Worm (Caenorhabditis elegans) whole organism, L2 larva: Measurements from ENCODE around the gene T24E12.10.

ENCODE experiments used
- C34F6.9 ChIP-seq: fragments of 150-350 bp; optimal IDR thresholded peaks from 2 replicates; lab custom pipeline; 2014; ENCODE audit warnings: missing biosample characterization, missing genetic modification characterization
- F13H6.1 ChIP-seq: sonication (generic microtip); optimal IDR thresholded peaks from 2 replicates; lab custom pipeline; 2016; ENCODE audit warnings: missing genetic modification characterization, missing compliant biosample characterization
- R02D3.7 ChIP-seq: fragments of 150-350 bp; optimal IDR thresholded peaks from 2 replicates; lab custom pipeline; 2014; ENCODE audit warnings: missing biosample characterization, missing genetic modification characterization
- Y55F3AM.14 ChIP-seq: fragments of 200-800 bp; sonication (Bioruptor generic); optimal IDR thresholded peaks from 2 replicates; lab custom pipeline; 2018; ENCODE audit warnings: mild to moderate bottlenecking, missing genetic modification characterization, missing compliant biosample characterization
- ZK546.5 ChIP-seq: sonication (generic microtip); optimal IDR thresholded peaks from 2 replicates; lab custom pipeline; 2017; ENCODE audit warnings: missing biosample characterization, missing genetic modification characterization
- alr-1 ChIP-seq: fragments of 150-350 bp; optimal IDR thresholded peaks from 2 replicates; lab custom pipeline; 2014; ENCODE audit warnings: missing biosample characterization, missing genetic modification characterization
- aly-2 ChIP-seq: fragments of 150-350 bp; optimal IDR thresholded peaks from 2 replicates; lab custom pipeline; 2014; ENCODE audit warnings: missing biosample characterization, missing genetic modification characterization
- ama-1 ChIP-seq: fragments of 150-350 bp; optimal IDR thresholded peaks from 2 replicates; lab custom pipeline; 2018; ENCODE audit warnings: inconsistent platforms
- blmp-1 ChIP-seq: sonication (generic microtip); optimal IDR thresholded peaks from 2 replicates; lab custom pipeline; 2017; ENCODE audit warnings: missing genetic modification characterization, mild to moderate bottlenecking, missing compliant biosample characterization, antibody characterized with exemption, moderate library complexity; ENCODE audit not compliant: insufficient read depth
- ceh-16 ChIP-seq: fragments of 150-350 bp; optimal IDR thresholded peaks from 2 replicates; lab custom pipeline; 2014; ENCODE audit warnings: missing biosample characterization, missing genetic modification characterization
- ceh-82 ChIP-seq: fragments of 150-350 bp; optimal IDR thresholded peaks from 2 replicates; lab custom pipeline; 2014; ENCODE audit warnings: missing biosample characterization, missing genetic modification characterization
- crh-2 ChIP-seq: sonication (generic microtip); optimal IDR thresholded peaks from 2 replicates; lab custom pipeline; 2017; ENCODE audit warnings: missing biosample characterization, missing genetic modification characterization
- dmd-4 ChIP-seq: sonication (generic microtip); optimal IDR thresholded peaks from 2 replicates; lab custom pipeline; 2017; ENCODE audit warnings: missing biosample characterization, missing genetic modification characterization
- egl-27 ChIP-seq: sonication (generic microtip); optimal IDR thresholded peaks from 3 replicates; lab custom pipeline; 2017; ENCODE audit warnings: missing biosample characterization, missing genetic modification reagents, missing genetic modification characterization
- elt-1 ChIP-seq: fragments of 150-350 bp; optimal IDR thresholded peaks from 2 replicates; lab custom pipeline; 2014; ENCODE audit warnings: missing biosample characterization, missing genetic modification characterization
- elt-3 ChIP-seq: sonication (generic microtip); optimal IDR thresholded peaks from 2 replicates; lab custom pipeline; 2017; ENCODE audit warnings: missing biosample characterization, missing genetic modification characterization
- fos-1 ChIP-seq: fragments of 150-350 bp; optimal IDR thresholded peaks from 2 replicates; lab custom pipeline; 2014; ENCODE audit warnings: missing biosample characterization, missing genetic modification characterization
- gmeb-1 ChIP-seq: fragments of 150-350 bp; optimal IDR thresholded peaks from 2 replicates; lab custom pipeline; 2014; ENCODE audit warnings: missing biosample characterization, missing genetic modification characterization
- lin-11 ChIP-seq: fragments of 150-350 bp; sonication (generic microtip); optimal IDR thresholded peaks from 2 replicates; lab custom pipeline; 2014; ENCODE audit warnings: missing biosample characterization, missing genetic modification characterization, inconsistent platforms, mixed read lengths
- lin-13 ChIP-seq: fragments of 150-350 bp; optimal IDR thresholded peaks from 2 replicates; lab custom pipeline; 2014; ENCODE audit warnings: missing biosample characterization, missing genetic modification reagents, missing genetic modification characterization
- lin-39 ChIP-seq: fragments of 150-350 bp; optimal IDR thresholded peaks from 2 replicates; lab custom pipeline; 2014; ENCODE audit warnings: missing biosample characterization, missing genetic modification reagents, missing genetic modification characterization
- lsy-2 ChIP-seq, 2 experiments: fragments of 150-350 bp in 1 of 2; sonication (generic microtip) in 1 of 2; optimal IDR thresholded peaks; 2 replicates each; lab custom pipeline; 2014 to 2017; ENCODE audit warnings: missing biosample characterization in 2 of 2, missing genetic modification characterization in 2 of 2
- mab-5 ChIP-seq: fragments of 150-350 bp; optimal IDR thresholded peaks from 2 replicates; lab custom pipeline; 2014; ENCODE audit warnings: missing biosample characterization, missing genetic modification characterization
- mbf-1 ChIP-seq: sonication (generic microtip); optimal IDR thresholded peaks from 2 replicates; lab custom pipeline; 2017; ENCODE audit warnings: missing biosample characterization, missing genetic modification characterization
- mdl-1 ChIP-seq, 2 experiments: fragments of 150-350 bp in 1 of 2; sonication (generic microtip) in 1 of 2; optimal IDR thresholded peaks; 2 replicates each; lab custom pipeline; 2017; ENCODE audit warnings: missing biosample characterization in 2 of 2, missing genetic modification characterization in 2 of 2
- nhr-10 ChIP-seq: sonication (generic microtip); optimal IDR thresholded peaks from 2 replicates; lab custom pipeline; 2017; ENCODE audit warnings: missing biosample characterization, missing genetic modification characterization
- nhr-11 ChIP-seq: fragments of 150-350 bp; optimal IDR thresholded peaks from 2 replicates; lab custom pipeline; 2014; ENCODE audit warnings: missing biosample characterization, missing genetic modification characterization
- nhr-12 ChIP-seq: fragments of 150-350 bp; optimal IDR thresholded peaks from 2 replicates; lab custom pipeline; 2014; ENCODE audit warnings: missing biosample characterization, missing genetic modification characterization
- nhr-129 ChIP-seq: fragments of 150-350 bp; optimal IDR thresholded peaks from 2 replicates; lab custom pipeline; 2014; ENCODE audit warnings: missing biosample characterization, missing genetic modification characterization
- nhr-21 ChIP-seq: fragments of 150-350 bp; optimal IDR thresholded peaks from 2 replicates; lab custom pipeline; 2014; ENCODE audit warnings: missing biosample characterization, missing genetic modification characterization
- nhr-23 ChIP-seq: fragments of 150-350 bp; optimal IDR thresholded peaks from 2 replicates; lab custom pipeline; 2014; ENCODE audit warnings: missing biosample characterization, missing genetic modification reagents, missing genetic modification characterization
- nhr-237 ChIP-seq: fragments of 150-350 bp; optimal IDR thresholded peaks from 2 replicates; lab custom pipeline; 2014; ENCODE audit warnings: missing biosample characterization, missing genetic modification characterization
- nhr-25 ChIP-seq: fragments of 150-350 bp; sonication (generic microtip); optimal IDR thresholded peaks from 3 replicates; lab custom pipeline; 2014; ENCODE audit warnings: missing biosample characterization, missing genetic modification characterization
- nhr-6 ChIP-seq: fragments of 150-350 bp; optimal IDR thresholded peaks from 2 replicates; lab custom pipeline; 2014; ENCODE audit warnings: missing biosample characterization, missing genetic modification characterization
- nhr-77 ChIP-seq: fragments of 150-350 bp; optimal IDR thresholded peaks from 2 replicates; lab custom pipeline; 2014; ENCODE audit warnings: missing biosample characterization, missing genetic modification characterization
- peb-1 ChIP-seq: fragments of 150-350 bp; optimal IDR thresholded peaks from 2 replicates; lab custom pipeline; 2014; ENCODE audit warnings: missing biosample characterization, missing genetic modification characterization
- sem-4 ChIP-seq: fragments of 150-350 bp; optimal IDR thresholded peaks from 2 replicates; lab custom pipeline; 2014; ENCODE audit warnings: missing biosample characterization, missing genetic modification reagents, missing genetic modification characterization
- skn-1 ChIP-seq: sonication (generic microtip); optimal IDR thresholded peaks from 2 replicates; lab custom pipeline; 2017; ENCODE audit warnings: missing biosample characterization, missing genetic modification characterization
- sma-3 ChIP-seq: sonication (generic microtip); optimal IDR thresholded peaks from 2 replicates; lab custom pipeline; 2016; ENCODE audit warnings: missing genetic modification reagents, missing genetic modification characterization, missing compliant biosample characterization
- sma-9 ChIP-seq, 2 experiments: fragments of 150-350 bp in 1 of 2; sonication (generic microtip) in 1 of 2; optimal IDR thresholded peaks; 2 replicates each; lab custom pipeline; 2014 to 2016; ENCODE audit warnings: missing genetic modification characterization in 2 of 2, mild to moderate bottlenecking in 1 of 2, missing biosample characterization in 1 of 2, missing compliant biosample characterization in 1 of 2, missing genetic modification reagents in 1 of 2, moderate library complexity in 1 of 2
- snpc-4 ChIP-seq: fragments of 150-350 bp; optimal IDR thresholded peaks from 2 replicates; lab custom pipeline; 2014; ENCODE audit warnings: missing biosample characterization, missing genetic modification characterization
- unc-39 ChIP-seq: fragments of 150-350 bp; optimal IDR thresholded peaks from 2 replicates; lab custom pipeline; 2014; ENCODE audit warnings: missing biosample characterization, missing genetic modification characterization
- unc-55 ChIP-seq: fragments of 150-350 bp; sonication (generic microtip); optimal IDR thresholded peaks from 3 replicates; lab custom pipeline; 2014; ENCODE audit warnings: missing biosample characterization, missing genetic modification reagents, missing genetic modification characterization
- unc-62 ChIP-seq: fragments of 150-350 bp; optimal IDR thresholded peaks from 2 replicates; lab custom pipeline; 2014; ENCODE audit warnings: missing biosample characterization, missing genetic modification reagents, missing genetic modification characterization
- zag-1 ChIP-seq: fragments of 150-350 bp; optimal IDR thresholded peaks from 2 replicates; lab custom pipeline; 2014; ENCODE audit warnings: missing biosample characterization, missing genetic modification characterization
- ztf-1 ChIP-seq: fragments of 200-800 bp; sonication (Bioruptor generic); conservative IDR thresholded peaks from 2 replicates; pipeline ENCODE4 v1.3.6; 2022; ENCODE audit warnings: missing genetic modification characterization, missing compliant biosample characterization
- ztf-11 ChIP-seq: sonication (generic microtip); optimal IDR thresholded peaks from 2 replicates; lab custom pipeline; 2017; ENCODE audit warnings: missing biosample characterization, missing genetic modification characterization
- ztf-4 ChIP-seq: fragments of 150-350 bp; optimal IDR thresholded peaks from 2 replicates; lab custom pipeline; 2014; ENCODE audit warnings: missing biosample characterization, missing genetic modification characterization

T24E12.10 gene

ce11 chrII:3808643-3809042 is 35.6 kb upstream of the T24E12.10 start:
- no peak for TF ChIP-seq ztf-11 (tag; lab: Kevin White, UChicago)

- TF ChIP-seq sem-4 (peak; percentile 74), ztf-4 (tag; lab: Kevin White, UChicago) (no peak), alr-1 (tag; lab: Kevin White, UChicago) (no peak), mab-5 (tag; lab: Kevin White, UChicago) (peak; percentile 39), aly-2 (tag; lab: Kevin White, UChicago) (no peak), zag-1 (tag; lab: Kevin White, UChicago) (peak; percentile 9), fos-1 (tag; lab: Kevin White, UChicago) (no peak), nhr-129 (tag; lab: Kevin White, UChicago) (peak; percentile 65), C34F6.9 (tag; lab: Kevin White, UChicago) (peak; percentile 67), blmp-1 (tag; lab: Kevin White, UChicago) (no peak), sma-3 (GFP tag; lab: Kevin White, UChicago) (peak; percentile 82), gmeb-1 (tag; lab: Kevin White, UChicago) (peak; percentile 95), dmd-4 (no peak), unc-55 (GFP tag; lab: Kevin White, UChicago) (peak; percentile 87), crh-2 (tag; lab: Kevin White, UChicago) (peak; percentile 83), lsy-2 (tag; optimal IDR thresholded peaks at IDR 0.05; lab: Kevin White, UChicago) (peak; percentile 69 to 88), mdl-1 (tag; optimal IDR thresholded peaks at IDR 0.05; lab: Kevin White, UChicago) (no peak), lin-13 (peak; percentile 84), F13H6.1 (tag; lab: Kevin White, UChicago) (peak; percentile 75), lin-39 (tag; lab: Kevin White, UChicago) (no peak), nhr-6 (tag; lab: Kevin White, UChicago) (no peak), nhr-10 (peak; percentile 4), unc-62 (GFP tag; lab: Kevin White, UChicago) (no peak), sma-9 (GFP tag; optimal IDR thresholded peaks at IDR 0.05; lab: Kevin White, UChicago) (peak; percentile 84), sma-9 (tag; optimal IDR thresholded peaks at IDR 0.05; lab: Kevin White, UChicago) (no peak), lin-11 (tag; lab: Kevin White, UChicago) (peak; percentile 70), nhr-77 (tag; lab: Kevin White, UChicago) (no peak), snpc-4 (peak; percentile 38), peb-1 (tag; lab: Kevin White, UChicago) (no peak), ceh-16 (tag; lab: Kevin White, UChicago) (peak; percentile 1), ZK546.5 (tag; lab: Kevin White, UChicago) (peak; percentile 41), nhr-12 (no peak), skn-1 (no peak), ceh-82 (tag; lab: Kevin White, UChicago) (no peak), nhr-237 (peak; percentile 22), mbf-1 (tag; lab: Kevin White, UChicago) (no peak), nhr-21 (tag; lab: Kevin White, UChicago) (no peak), Y55F3AM.14 (GFP tag; lab: Kevin White, UChicago) (no peak), unc-39 (no peak), ztf-11 (tag; lab: Kevin White, UChicago) (no peak), elt-1 (tag; lab: Kevin White, UChicago) (no peak), ztf-1 (GFP tag; lab: Robert Waterston, UW) (no peak), nhr-23 (no peak), nhr-11 (tag; lab: Kevin White, UChicago) (no peak), elt-3 (tag; lab: Kevin White, UChicago) (no peak), nhr-25 (tag; lab: Kevin White, UChicago) (no peak), R02D3.7 (tag; lab: Kevin White, UChicago) (peak; percentile 95), ama-1 (lab: Kevin White, UChicago) (no peak), egl-27 (tag; lab: Kevin White, UChicago) (no peak)
Observed at ce11 chrII:3808104-3808503, 35.1 kb upstream of the T24E12.10 start, which contains the start of gene F54D10.5. Gene F54D10.5, minus strand, starts transcription at chrII:3808177.
